Worm (Caenorhabditis elegans) whole organism, L4 larva: ENCODE results near the gene K09E9.1.

Experiments
- F26F4.8 ChIP-seq: fragments of 200-800 bp; sonication (Bioruptor generic); conservative IDR thresholded peaks from 2 replicates; pipeline ENCODE4 v1.3.6; 2022; ENCODE audit warnings: missing genetic modification characterization, missing compliant biosample characterization
- aly-2 ChIP-seq: sonication (generic microtip); optimal IDR thresholded peaks from 2 replicates; lab custom pipeline; 2018; ENCODE audit warnings: missing biosample characterization, missing genetic modification characterization
- dpl-1 ChIP-seq: fragments of 150-350 bp; optimal IDR thresholded peaks from 2 replicates; lab custom pipeline; 2014; ENCODE audit warnings: missing biosample characterization, missing genetic modification reagents, missing genetic modification characterization
- mep-1 ChIP-seq: fragments of 150-350 bp; sonication (generic microtip); optimal IDR thresholded peaks from 3 replicates; lab custom pipeline; 2014; ENCODE audit warnings: missing biosample characterization, missing genetic modification characterization
- nhr-237 ChIP-seq: sonication (generic microtip); optimal IDR thresholded peaks from 2 replicates; lab custom pipeline; 2017; ENCODE audit warnings: missing biosample characterization, missing genetic modification characterization
- nhr-41 ChIP-seq: fragments of 200-800 bp; sonication (Bioruptor generic); IDR thresholded peaks from 2 replicates; pipeline ENCODE4 v1.3.6; 2022; ENCODE audit warnings: missing genetic modification reagents, missing genetic modification characterization, missing compliant biosample characterization
- pqm-1 ChIP-seq: sonication (generic microtip); optimal IDR thresholded peaks from 2 replicates; lab custom pipeline; 2017; ENCODE audit warnings: missing biosample characterization, missing genetic modification characterization
- unc-130 ChIP-seq: sonication (generic microtip); optimal IDR thresholded peaks from 2 replicates; lab custom pipeline; 2016; ENCODE audit warnings: missing genetic modification reagents, missing genetic modification characterization, missing compliant biosample characterization
- unc-62 ChIP-seq, 3 experiments: fragments of 150-350 bp in 1 of 3; sonication (generic microtip); optimal IDR thresholded peaks in 2 of 3; peaks in 1 of 3; 1 replicate in 1 of 3; 2 replicates in 2 of 3; lab custom pipeline; 2014 to 2017; ENCODE audit warnings: missing biosample characterization in 3 of 3, missing genetic modification characterization in 3 of 3, missing genetic modification reagents in 3 of 3, missing genotype in 1 of 3
- vab-7 ChIP-seq: fragments of 200-800 bp; sonication (Bioruptor generic); IDR thresholded peaks from 2 replicates; pipeline ENCODE4 v1.3.6; 2022; ENCODE audit warnings: missing genetic modification reagents, missing genetic modification characterization, missing compliant biosample characterization
- zfp-2 ChIP-seq: sonication (generic microtip); optimal IDR thresholded peaks from 2 replicates; lab custom pipeline; 2016; ENCODE audit warnings: mild to moderate bottlenecking, missing genetic modification characterization, missing compliant biosample characterization
- ztf-11 ChIP-seq: fragments of 150-350 bp; optimal IDR thresholded peaks from 2 replicates; lab custom pipeline; 2014; ENCODE audit warnings: missing biosample characterization, missing genetic modification characterization

- TF ChIP-seq dpl-1 (no peak), nhr-237 (no peak), unc-62 (GFP tag; optimal IDR thresholded peaks at IDR 0.05 in 1 of 2; lab: Kevin White, UChicago) (no peak), unc-62 (tag; optimal IDR thresholded peaks at IDR 0.05; lab: Kevin White, UChicago) (no peak), vab-7 (no peak), mep-1 (tag; lab: Kevin White, UChicago) (no peak), unc-130 (GFP tag; lab: Kevin White, UChicago) (no peak), F26F4.8 (GFP tag; lab: Robert Waterston, UW) (no peak), ztf-11 (tag; lab: Kevin White, UChicago) (no peak), nhr-41 (GFP tag; lab: Robert Waterston, UW) (no peak), aly-2 (tag; lab: Kevin White, UChicago) (no peak), zfp-2 (tag; lab: Kevin White, UChicago) (no peak), pqm-1 (tag; lab: Kevin White, UChicago) (no peak)
These were observed 10.6 kb upstream of the K09E9.1 start for ce11 chrX:15609698-15610097.
